Worm (Caenorhabditis elegans) whole organism, L1 larva: ENCODE data around the gene irld-42.
A peak's percentile ranks its signal among the peaks of the same experiment; 100 is the strongest.

ENCODE experiments used
- C04F5.9 ChIP-seq: sonication (generic microtip); optimal IDR thresholded peaks from 2 replicates; lab custom pipeline; 2016; ENCODE audit warnings: missing genetic modification characterization, missing compliant biosample characterization
- aha-1 ChIP-seq: fragments of 150-350 bp; optimal IDR thresholded peaks from 2 replicates; lab custom pipeline; 2014; ENCODE audit warnings: missing biosample characterization, missing genetic modification characterization
- ama-1 ChIP-seq: fragments of 150-350 bp; optimal IDR thresholded peaks from 2 replicates; lab custom pipeline; 2014
- blmp-1 ChIP-seq: fragments of 150-350 bp; optimal IDR thresholded peaks from 2 replicates; lab custom pipeline; 2014; ENCODE audit warnings: missing biosample characterization, missing genetic modification characterization
- ceh-8 ChIP-seq: fragments of 200-800 bp; sonication (Bioruptor generic); optimal IDR thresholded peaks from 2 replicates; lab custom pipeline; 2018; ENCODE audit warnings: mild to moderate bottlenecking, missing genetic modification characterization, moderate library complexity, missing compliant biosample characterization
- ceh-88 ChIP-seq: fragments of 200-800 bp; sonication (Bioruptor generic); IDR thresholded peaks from 2 replicates; pipeline ENCODE4 v1.3.6; 2022; ENCODE audit warnings: missing genetic modification characterization, missing compliant biosample characterization
- dpl-1 ChIP-seq, 3 experiments: fragments of 150-350 bp in 2 of 3; sonication (generic microtip) in 1 of 3; optimal IDR thresholded peaks; 2 replicates each; lab custom pipeline; 2014 to 2017; ENCODE audit warnings: missing biosample characterization in 3 of 3, missing genetic modification characterization in 3 of 3, missing genetic modification reagents in 3 of 3
- efl-3 ChIP-seq: fragments of 200-800 bp; sonication (Bioruptor generic); optimal IDR thresholded peaks from 2 replicates; lab custom pipeline; 2018; ENCODE audit warnings: mild to moderate bottlenecking, missing genetic modification characterization, missing compliant biosample characterization
- egl-13 ChIP-seq: sonication (generic microtip); optimal IDR thresholded peaks from 2 replicates; lab custom pipeline; 2016; ENCODE audit warnings: missing genotype, missing genetic modification reagents, missing genetic modification characterization, missing compliant biosample characterization
- fkh-8 ChIP-seq: sonication (generic microtip); optimal IDR thresholded peaks from 2 replicates; lab custom pipeline; 2016; ENCODE audit warnings: mild to moderate bottlenecking, missing genetic modification characterization, missing compliant biosample characterization
- hlh-17 ChIP-seq: fragments of 200-800 bp; sonication (Bioruptor generic); optimal IDR thresholded peaks from 2 replicates; lab custom pipeline; 2018; ENCODE audit warnings: missing genetic modification characterization, mild to moderate bottlenecking, missing compliant biosample characterization, moderate library complexity, borderline replicate concordance
- hlh-4 ChIP-seq: sonication (generic microtip); optimal IDR thresholded peaks from 2 replicates; lab custom pipeline; 2016; ENCODE audit warnings: mild to moderate bottlenecking, missing genetic modification characterization, missing compliant biosample characterization
- hpl-2 ChIP-seq: fragments of 150-350 bp; optimal IDR thresholded peaks from 2 replicates; lab custom pipeline; 2014; ENCODE audit warnings: missing biosample characterization, missing genetic modification reagents, missing genetic modification characterization
- isw-1 ChIP-seq: fragments of 200-800 bp; sonication (Bioruptor generic); IDR thresholded peaks from 2 replicates; pipeline ENCODE4 v1.3.6; 2022; ENCODE audit warnings: missing genetic modification characterization, missing compliant biosample characterization
- lin-13 ChIP-seq: fragments of 150-350 bp; optimal IDR thresholded peaks from 2 replicates; lab custom pipeline; 2014; ENCODE audit warnings: missing biosample characterization, missing genetic modification reagents, missing genetic modification characterization
- lin-39 ChIP-seq: fragments of 150-350 bp; optimal IDR thresholded peaks from 2 replicates; lab custom pipeline; 2014; ENCODE audit warnings: missing biosample characterization, missing genetic modification reagents, missing genetic modification characterization
- lir-3 ChIP-seq: sonication (generic microtip); optimal IDR thresholded peaks from 2 replicates; lab custom pipeline; 2016; ENCODE audit warnings: mild to moderate bottlenecking, missing genetic modification characterization, moderate library complexity, missing compliant biosample characterization; ENCODE audit not compliant: poor library complexity
- mef-2 ChIP-seq: fragments of 150-350 bp; optimal IDR thresholded peaks from 2 replicates; lab custom pipeline; 2014; ENCODE audit warnings: missing biosample characterization, missing genetic modification characterization
- nhr-19 ChIP-seq: fragments of 200-800 bp; sonication (Bioruptor generic); conservative IDR thresholded peaks from 2 replicates; pipeline ENCODE4 v1.3.6; 2022; ENCODE audit warnings: missing genetic modification characterization, missing compliant biosample characterization
- nhr-20 ChIP-seq: sonication (generic microtip); optimal IDR thresholded peaks from 2 replicates; lab custom pipeline; 2016; ENCODE audit warnings: mild to moderate bottlenecking, missing genetic modification characterization, missing compliant biosample characterization
- nhr-28 ChIP-seq: fragments of 150-350 bp; optimal IDR thresholded peaks from 2 replicates; lab custom pipeline; 2014; ENCODE audit warnings: missing biosample characterization, missing genetic modification characterization
- nhr-77 ChIP-seq: fragments of 150-350 bp; optimal IDR thresholded peaks from 2 replicates; lab custom pipeline; 2014; ENCODE audit warnings: missing biosample characterization, missing genetic modification characterization
- nhr-84 ChIP-seq: sonication (generic microtip); optimal IDR thresholded peaks from 2 replicates; lab custom pipeline; 2017; ENCODE audit warnings: missing biosample characterization, missing genetic modification characterization
- nhr-85 ChIP-seq: sonication (generic microtip); peaks from one replicate; lab custom pipeline; 2016; ENCODE audit warnings: missing genetic modification characterization, inconsistent platforms, missing compliant biosample characterization
- pag-3 ChIP-seq: sonication (generic microtip); optimal IDR thresholded peaks from 2 replicates; lab custom pipeline; 2017; ENCODE audit warnings: missing genetic modification characterization, mild to moderate bottlenecking, missing compliant biosample characterization, antibody characterized with exemption, borderline replicate concordance; ENCODE audit not compliant: insufficient read depth
- pax-3 ChIP-seq: fragments of 200-800 bp; sonication (Bioruptor generic); optimal IDR thresholded peaks from 2 replicates; lab custom pipeline; 2018; ENCODE audit warnings: mild to moderate bottlenecking, missing genetic modification characterization, moderate library complexity, missing compliant biosample characterization
- pqm-1 ChIP-seq: sonication (generic microtip); optimal IDR thresholded peaks from 3 replicates; lab custom pipeline; 2017; ENCODE audit warnings: missing biosample characterization, missing genetic modification characterization
- skn-1 ChIP-seq: fragments of 150-350 bp; optimal IDR thresholded peaks from 2 replicates; lab custom pipeline; 2014; ENCODE audit warnings: missing biosample characterization, missing genetic modification characterization
- snu-23 ChIP-seq: sonication (generic microtip); optimal IDR thresholded peaks from 2 replicates; lab custom pipeline; 2016; ENCODE audit warnings: missing genetic modification characterization, missing compliant biosample characterization
- sox-4 ChIP-seq: sonication (generic microtip); optimal IDR thresholded peaks from 2 replicates; lab custom pipeline; 2016; ENCODE audit warnings: missing genetic modification characterization, missing compliant biosample characterization
- swsn-7 ChIP-seq: sonication (generic microtip); optimal IDR thresholded peaks from 2 replicates; lab custom pipeline; 2016; ENCODE audit warnings: missing genetic modification characterization, missing compliant biosample characterization
- unc-62 ChIP-seq: fragments of 150-350 bp; optimal IDR thresholded peaks from 2 replicates; lab custom pipeline; 2014; ENCODE audit warnings: missing biosample characterization, missing genetic modification reagents, missing genetic modification characterization
- unc-86 ChIP-seq: sonication (generic microtip); optimal IDR thresholded peaks from 2 replicates; lab custom pipeline; 2016; ENCODE audit warnings: missing genetic modification characterization, missing compliant biosample characterization
- vab-15 ChIP-seq: sonication (generic microtip); optimal IDR thresholded peaks from 2 replicates; lab custom pipeline; 2017; ENCODE audit warnings: missing genotype, mild to moderate bottlenecking, missing genetic modification characterization, missing compliant biosample characterization
- ztf-4 ChIP-seq: fragments of 150-350 bp; optimal IDR thresholded peaks from 2 replicates; lab custom pipeline; 2014; ENCODE audit warnings: missing biosample characterization, missing genetic modification characterization

irld-42 gene

ce11 chrV:1642768-1643167, 25.5 kb upstream of the irld-42 start:
- TF ChIP-seq fkh-8 (tag; lab: Kevin White, UChicago) (no peak), unc-86 (no peak), ztf-4 (tag; lab: Kevin White, UChicago) (no peak), ceh-8 (no peak), pag-3 (tag; lab: Kevin White, UChicago) (no peak), blmp-1 (tag; lab: Kevin White, UChicago) (no peak)

DNA sequence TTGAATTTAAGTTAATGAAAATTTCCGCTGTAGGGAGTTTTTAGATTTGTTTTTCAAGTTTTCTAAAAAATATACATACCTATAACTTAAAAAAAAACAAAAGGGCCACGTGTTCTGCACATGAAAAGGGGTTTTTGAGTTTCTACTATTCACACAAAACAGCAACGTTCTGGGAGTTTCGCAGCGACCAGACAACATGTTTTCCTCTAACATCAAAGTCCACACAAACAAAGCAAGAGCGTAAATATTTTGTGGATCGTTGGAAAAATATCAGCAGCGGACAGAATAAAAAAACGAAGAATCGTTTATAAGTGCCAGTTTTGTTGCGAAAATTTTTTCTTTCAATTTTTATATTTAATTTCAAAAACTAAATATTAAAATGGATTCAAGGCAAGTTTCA, 24.4 kb upstream of the irld-42 start, which contains the start of gene alh-2:
Gene alh-2, plus strand, starts transcription at position 284 of the 400 bp plus-strand sequence.
- TF ChIP-seq mef-2 (no peak), efl-3 (GFP tag; lab: Kevin White, UChicago) (no peak), skn-1 (tag; lab: Kevin White, UChicago) (no peak), nhr-77 (tag; lab: Kevin White, UChicago) (no peak), sox-4 (tag; lab: Kevin White, UChicago) (no peak), swsn-7 (tag; lab: Kevin White, UChicago) (no peak), ztf-4 (tag; lab: Kevin White, UChicago) (no peak), snu-23 (GFP tag; lab: Kevin White, UChicago) (no peak), vab-15 (tag; lab: Kevin White, UChicago) (no peak), isw-1 (GFP tag; lab: Robert Waterston, UW) (no peak), nhr-20 (tag; lab: Kevin White, UChicago) (no peak), hlh-17 (no peak), pqm-1 (tag; lab: Kevin White, UChicago) (no peak)

- no peak for TF ChIP-seq nhr-84
- TF ChIP-seq nhr-28 (tag; lab: Kevin White, UChicago): no peak
- TF ChIP-seq hpl-2 (GFP tag; lab: Kevin White, UChicago): no peak
- TF ChIP-seq hlh-4: no peak
- TF ChIP-seq ztf-4 (tag; lab: Kevin White, UChicago): no peak
- TF ChIP-seq skn-1 (tag; lab: Kevin White, UChicago): no peak
- no peak for TF ChIP-seq pax-3
- no peak for TF ChIP-seq ceh-88 (GFP tag; lab: Robert Waterston, UW)
- TF ChIP-seq lin-13: no peak
- TF ChIP-seq pqm-1 (tag; lab: Kevin White, UChicago): no peak
These were observed 20.3 kb upstream of the irld-42 start, which contains the start of gene irld-45 for ce11 chrV:1648000-1648399. Gene irld-45, plus strand, starts transcription at chrV:1648300.

DNA sequence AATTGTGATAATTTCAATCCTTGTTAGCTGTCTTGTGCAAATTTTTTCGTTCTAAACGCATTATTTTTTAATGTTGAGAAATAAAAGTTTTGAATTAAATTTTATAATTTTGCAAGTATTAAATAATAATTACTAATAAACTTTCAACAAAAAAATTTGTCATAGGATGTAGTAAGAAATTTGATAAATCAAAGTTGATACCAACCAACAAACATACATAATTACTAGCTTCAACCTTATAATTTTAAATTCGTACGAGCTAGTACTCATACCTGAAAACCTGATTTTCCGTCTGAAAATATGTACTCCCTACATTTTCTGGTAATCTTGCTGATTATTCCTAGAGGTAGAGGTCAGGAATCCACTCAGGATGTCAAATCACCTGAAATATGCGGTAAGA, 17.3 kb upstream of the irld-42 start, which contains the start of gene irld-44:
Gene irld-44, plus strand, starts transcription at position 301 of the 400 bp plus-strand sequence.
- TF ChIP-seq nhr-19 (GFP tag; lab: Robert Waterston, UW): no peak
- no peak for TF ChIP-seq unc-86
- no peak for TF ChIP-seq skn-1 (tag; lab: Kevin White, UChicago)
- TF ChIP-seq pag-3 (tag; lab: Kevin White, UChicago): no peak
- TF ChIP-seq C04F5.9: no peak
- TF ChIP-seq nhr-85 (tag; lab: Kevin White, UChicago): no peak
- no peak for TF ChIP-seq egl-13 (tag; lab: Kevin White, UChicago)
- no peak for TF ChIP-seq mef-2
- no peak for TF ChIP-seq ama-1
- TF ChIP-seq dpl-1 (GFP tag; optimal IDR thresholded peaks at IDR 0.05; lab: Kevin White, UChicago): no peak
- TF ChIP-seq lir-3 (tag; lab: Kevin White, UChicago): no peak
- no peak for TF ChIP-seq pax-3
- TF ChIP-seq unc-62 (GFP tag; lab: Kevin White, UChicago): no peak
- no peak for TF ChIP-seq aha-1 (tag; lab: Kevin White, UChicago)

DNA sequence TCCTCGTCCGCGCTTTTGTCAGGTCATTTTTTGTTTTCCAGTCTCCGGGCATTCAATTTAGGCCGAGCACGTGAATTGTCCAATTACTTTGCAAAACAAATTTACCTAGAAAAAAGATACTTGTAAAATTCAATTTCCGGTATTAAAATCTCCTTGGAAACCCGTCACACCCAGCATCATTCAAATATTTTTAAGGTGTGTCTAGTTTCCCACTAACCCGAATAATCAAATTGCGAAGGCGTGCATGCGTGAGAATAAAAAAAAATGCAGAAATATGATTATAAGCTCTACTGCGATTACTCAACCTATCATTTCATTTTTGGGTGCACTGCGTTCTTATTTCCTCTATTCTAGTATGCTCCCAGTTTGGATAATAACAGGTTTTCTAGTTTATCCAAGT, 13.5 kb upstream of the irld-42 start, which contains the start of gene irld-11:
Gene irld-11, plus strand, starts transcription at position 301 of the 400 bp plus-strand sequence.
- TF ChIP-seq lin-39 (tag; lab: Kevin White, UChicago) (no peak), nhr-20 (tag; lab: Kevin White, UChicago) (peak; percentile 32), fkh-8 (tag; lab: Kevin White, UChicago) (peak; percentile 82)
